Fruit fly (Drosophila melanogaster) whole organism, embryonic: Measurements from ENCODE around the gene tj.

Experiments used
- Antp ChIP-seq: fragments of 200-800 bp; sonication (Bioruptor generic); optimal IDR thresholded peaks from 3 replicates; lab custom pipeline; 2016; ENCODE audit warnings: missing biosample characterization, missing genetic modification characterization
- BtbVII ChIP-seq: fragments of 200-800 bp; sonication (Bioruptor generic); optimal IDR thresholded peaks from 3 replicates; lab custom pipeline; 2017; ENCODE audit warnings: missing biosample characterization, mild to moderate bottlenecking, missing genetic modification characterization
- CG11696 ChIP-seq: fragments of 200-800 bp; sonication (Bioruptor generic); IDR thresholded peaks from 2 replicates; pipeline ENCODE4 v1.3.6; 2022; ENCODE audit warnings: missing biosample characterization, missing genetic modification characterization
- CG12155 ChIP-seq: fragments of 200-800 bp; sonication (Bioruptor generic); optimal IDR thresholded peaks from 3 replicates; lab custom pipeline; 2016; ENCODE audit warnings: missing biosample characterization, missing genetic modification characterization
- CG15269 ChIP-seq: fragments of 200-800 bp; sonication (Bioruptor generic); optimal IDR thresholded peaks from 2 replicates; lab custom pipeline; 2018; ENCODE audit warnings: missing biosample characterization, mild to moderate bottlenecking, missing genetic modification characterization, moderate library complexity
- CG15479 ChIP-seq: fragments of 200-800 bp; sonication (Bioruptor generic); optimal IDR thresholded peaks from 3 replicates; lab custom pipeline; 2019; ENCODE audit warnings: missing biosample characterization, mild to moderate bottlenecking, missing genetic modification characterization, moderate library complexity
- CG15601 ChIP-seq: fragments of 200-800 bp; sonication (Bioruptor generic); optimal IDR thresholded peaks from 3 replicates; lab custom pipeline; 2019; ENCODE audit warnings: missing biosample characterization, mild to moderate bottlenecking, missing genetic modification characterization, moderate library complexity
- CG1647 ChIP-seq: fragments of 200-800 bp; sonication (Bioruptor generic); optimal IDR thresholded peaks from 3 replicates; lab custom pipeline; 2016; ENCODE audit warnings: missing biosample characterization, missing genetic modification characterization
- CG17912 ChIP-seq: fragments of 200-800 bp; sonication (Bioruptor generic); optimal IDR thresholded peaks from 2 replicates; lab custom pipeline; 2018; ENCODE audit warnings: missing biosample characterization, mild to moderate bottlenecking, missing genetic modification characterization
- CG1832 ChIP-seq: fragments of 200-800 bp; sonication (Bioruptor generic); optimal IDR thresholded peaks from 2 replicates; lab custom pipeline; 2017; ENCODE audit warnings: missing biosample characterization, mild to moderate bottlenecking, missing genetic modification characterization, inconsistent platforms
- CG18476 ChIP-seq: fragments of 200-800 bp; sonication (Bioruptor generic); optimal IDR thresholded peaks from 2 replicates; lab custom pipeline; 2016; ENCODE audit warnings: missing biosample characterization, mild to moderate bottlenecking, missing genetic modification characterization
- CG30403 ChIP-seq: fragments of 200-800 bp; sonication (Bioruptor generic); optimal IDR thresholded peaks from 3 replicates; lab custom pipeline; 2016; ENCODE audit warnings: missing biosample characterization, missing genetic modification characterization
- CG3281 ChIP-seq: fragments of 200-800 bp; sonication (Bioruptor generic); optimal IDR thresholded peaks from 3 replicates; lab custom pipeline; 2017; ENCODE audit warnings: missing biosample characterization, mild to moderate bottlenecking, missing genetic modification characterization
- CG34224 ChIP-seq: fragments of 200-800 bp; sonication (Bioruptor generic); IDR thresholded peaks from 3 replicates; pipeline ENCODE4 v1.3.6; 2022; ENCODE audit warnings: missing biosample characterization, missing genetic modification characterization; ENCODE audit not compliant: partially characterized antibody
- CG34376 ChIP-seq: fragments of 200-800 bp; sonication (Bioruptor generic); optimal IDR thresholded peaks from 2 replicates; lab custom pipeline; 2018; ENCODE audit warnings: missing biosample characterization, mild to moderate bottlenecking, missing genetic modification characterization
- CG3995 ChIP-seq: fragments of 200-800 bp; sonication (Bioruptor generic); optimal IDR thresholded peaks from 3 replicates; lab custom pipeline; 2016; ENCODE audit warnings: missing biosample characterization, missing genetic modification characterization
- CG4707 ChIP-seq: fragments of 200-800 bp; sonication (Bioruptor generic); optimal IDR thresholded peaks from 2 replicates; lab custom pipeline; 2018; ENCODE audit warnings: missing biosample characterization, mild to moderate bottlenecking, missing genetic modification characterization, moderate library complexity
- CG4854 ChIP-seq: fragments of 200-800 bp; sonication (Bioruptor generic); optimal IDR thresholded peaks from 2 replicates; lab custom pipeline; 2016; ENCODE audit warnings: missing biosample characterization, missing genetic modification characterization, inconsistent platforms
- CG8478 ChIP-seq: fragments of >200 bp; optimal IDR thresholded peaks from 2 replicates; lab custom pipeline; 2018
- CG8765 ChIP-seq: fragments of 200-800 bp; sonication (Bioruptor generic); IDR thresholded peaks from 2 replicates; pipeline ENCODE4 v1.3.6; 2022; ENCODE audit warnings: missing biosample characterization, missing genetic modification characterization
- CG9437 ChIP-seq: fragments of 200-800 bp; sonication (Bioruptor generic); optimal IDR thresholded peaks from 2 replicates; lab custom pipeline; 2018; ENCODE audit warnings: missing biosample characterization, mild to moderate bottlenecking, missing genetic modification characterization
- CrebB ChIP-seq: fragments of 200-800 bp; sonication (Bioruptor generic); optimal IDR thresholded peaks from 3 replicates; lab custom pipeline; 2018; ENCODE audit warnings: missing biosample characterization, mild to moderate bottlenecking, missing genetic modification characterization
- Dll ChIP-seq: fragments of 200-800 bp; sonication (Bioruptor generic); IDR thresholded peaks from 4 replicates; pipeline ENCODE4 v1.3.6; 2022; ENCODE audit warnings: missing biosample characterization, missing genetic modification characterization; ENCODE audit not compliant: partially characterized antibody
- Gsc ChIP-seq: fragments of 200-800 bp; sonication (Bioruptor generic); IDR thresholded peaks from 2 replicates; pipeline ENCODE4 v1.3.6; 2022; ENCODE audit warnings: missing biosample characterization, missing genetic modification characterization
- HLH4C ChIP-seq: fragments of 200-800 bp; sonication (Bioruptor generic); IDR thresholded peaks from 3 replicates; pipeline ENCODE4 v1.3.6; 2022; ENCODE audit warnings: missing biosample characterization, missing genetic modification characterization; ENCODE audit not compliant: partially characterized antibody
- HmgD ChIP-seq: fragments of 200-800 bp; sonication (Bioruptor generic); optimal IDR thresholded peaks from 3 replicates; lab custom pipeline; 2016; ENCODE audit warnings: missing biosample characterization, missing genetic modification characterization
- Lhr ChIP-seq: fragments of 200-800 bp; sonication (Bioruptor generic); optimal IDR thresholded peaks from 3 replicates; lab custom pipeline; 2017; ENCODE audit warnings: mild to moderate bottlenecking, missing biosample characterization, missing genetic modification reagents, missing genetic modification characterization
- Mes4 ChIP-seq: fragments of 200-800 bp; sonication (Bioruptor generic); optimal IDR thresholded peaks from 2 replicates; lab custom pipeline; 2016; ENCODE audit warnings: missing biosample characterization, missing genetic modification characterization
- Neu2 ChIP-seq: fragments of 200-800 bp; sonication (Bioruptor generic); optimal IDR thresholded peaks from 3 replicates; lab custom pipeline; 2016; ENCODE audit warnings: missing biosample characterization, missing genetic modification characterization, borderline replicate concordance
- Pdp1 ChIP-seq, 2 experiments: fragments of 200-800 bp; sonication (Bioruptor generic); optimal IDR thresholded peaks; 3 replicates each; lab custom pipeline; 2016; ENCODE audit warnings: missing biosample characterization in 2 of 2, missing genetic modification characterization in 2 of 2, mild to moderate bottlenecking in 1 of 2, moderate library complexity in 1 of 2
- Ptx1 ChIP-seq: fragments of 200-800 bp; sonication (Bioruptor generic); IDR thresholded peaks from 2 replicates; pipeline ENCODE4 v1.3.6; 2022; ENCODE audit warnings: missing biosample characterization, missing genetic modification characterization
- Xrp1 ChIP-seq: fragments of 200-800 bp; sonication (Bioruptor generic); IDR thresholded peaks from 2 replicates; pipeline ENCODE4 v1.3.6; 2022; ENCODE audit warnings: missing biosample characterization, missing genetic modification characterization
- chn ChIP-seq: fragments of 200-800 bp; sonication (Bioruptor generic); optimal IDR thresholded peaks from 2 replicates; lab custom pipeline; 2016; ENCODE audit warnings: missing biosample characterization, missing genetic modification characterization
- dmrt99B ChIP-seq: fragments of 200-800 bp; sonication (Bioruptor generic); optimal IDR thresholded peaks from 2 replicates; lab custom pipeline; 2018; ENCODE audit warnings: missing biosample characterization, mild to moderate bottlenecking, missing genetic modification characterization, moderate library complexity
- dysf ChIP-seq: fragments of 200-800 bp; sonication (Bioruptor generic); IDR thresholded peaks from 3 replicates; pipeline ENCODE4 v1.3.6; 2022; ENCODE audit warnings: missing biosample characterization, missing genetic modification characterization
- gcm ChIP-seq: fragments of 200-800 bp; sonication (Bioruptor generic); optimal IDR thresholded peaks from 2 replicates; lab custom pipeline; 2019; ENCODE audit warnings: missing biosample characterization, mild to moderate bottlenecking, missing genetic modification characterization, moderate library complexity
- ham ChIP-seq: fragments of 200-800 bp; sonication (Bioruptor generic); IDR thresholded peaks from 2 replicates; pipeline ENCODE4 v1.3.6; 2022; ENCODE audit warnings: missing biosample characterization, missing genetic modification characterization
- hbn ChIP-seq: fragments of 200-800 bp; sonication (Bioruptor generic); IDR thresholded peaks from 2 replicates; pipeline ENCODE4 v1.3.6; 2022; ENCODE audit warnings: missing biosample characterization, missing genetic modification characterization; ENCODE audit not compliant: partially characterized antibody
- her ChIP-seq: fragments of 200-800 bp; sonication (Bioruptor generic); optimal IDR thresholded peaks from 2 replicates; lab custom pipeline; 2016; ENCODE audit warnings: missing biosample characterization, missing genetic modification characterization
- kay ChIP-seq: fragments of 200-800 bp; sonication (Bioruptor generic); optimal IDR thresholded peaks from 2 replicates; lab custom pipeline; 2016; ENCODE audit warnings: missing biosample characterization, missing genetic modification characterization
- lbe ChIP-seq: fragments of 200-800 bp; sonication (Bioruptor generic); optimal IDR thresholded peaks from 2 replicates; lab custom pipeline; 2016; ENCODE audit warnings: missing biosample characterization, mild to moderate bottlenecking, missing genetic modification characterization
- lola ChIP-seq, 3 experiments: fragments of >200 bp in 2 of 3; fragments of 200-800 bp in 1 of 3; sonication (Bioruptor generic) in 1 of 3; optimal IDR thresholded peaks; 2 replicates each; lab custom pipeline; 2017 to 2019; ENCODE audit warnings: missing biosample characterization in 3 of 3, missing genetic modification characterization in 3 of 3, mild to moderate bottlenecking in 1 of 3, moderate library complexity in 1 of 3
- lov ChIP-seq, 2 experiments: fragments of 200-800 bp in 1 of 2; fragments of >200 bp in 1 of 2; sonication (Bioruptor generic) in 1 of 2; IDR thresholded peaks in 1 of 2; optimal IDR thresholded peaks in 1 of 2; 2 replicates in 1 of 2; 3 replicates in 1 of 2; pipeline versions ENCODE4 v1.3.6 to Lab custom; 2017 to 2022; ENCODE audit warnings: missing biosample characterization in 1 of 2, missing genetic modification characterization in 1 of 2
- mam ChIP-seq: fragments of 200-800 bp; sonication (Bioruptor generic); optimal IDR thresholded peaks from 3 replicates; lab custom pipeline; 2016; ENCODE audit warnings: missing biosample characterization, missing genetic modification characterization
- peb ChIP-seq: fragments of 200-800 bp; sonication (Bioruptor generic); IDR thresholded peaks from 2 replicates; pipeline ENCODE4 v1.3.6; 2022; ENCODE audit warnings: missing biosample characterization, missing genetic modification characterization
- rib ChIP-seq: fragments of 200-800 bp; sonication (Bioruptor generic); IDR thresholded peaks from 2 replicates; pipeline ENCODE4 v1.3.6; 2022; ENCODE audit warnings: missing biosample characterization, missing genetic modification characterization
- sim ChIP-seq: fragments of 200-800 bp; sonication (Bioruptor generic); IDR thresholded peaks from 2 replicates; pipeline ENCODE4 v1.3.6; 2022; ENCODE audit warnings: missing biosample characterization, missing genetic modification characterization
- ssp ChIP-seq: fragments of 200-800 bp; sonication (Bioruptor generic); IDR thresholded peaks from 2 replicates; pipeline ENCODE4 v1.3.6; 2022; ENCODE audit warnings: missing biosample characterization, missing genetic modification characterization
- tio ChIP-seq: fragments of 200-800 bp; sonication (Bioruptor generic); optimal IDR thresholded peaks from 2 replicates; lab custom pipeline; 2017; ENCODE audit warnings: missing biosample characterization, missing genetic modification characterization, inconsistent platforms
- unpg ChIP-seq: fragments of 200-800 bp; sonication (Bioruptor generic); optimal IDR thresholded peaks from 3 replicates; lab custom pipeline; 2018; ENCODE audit warnings: missing biosample characterization, mild to moderate bottlenecking, missing genetic modification characterization, moderate library complexity

tj gene

dm6 chr2L:19444734-19445140, 19.3 kb upstream of the tj start, which contains the start of gene Hs2st (continued):
- TF ChIP-seq peb (GFP tag; lab: Robert Waterston, UW) (peak; percentile 86), CG34376 (GFP tag; lab: Kevin White, UChicago) (peak; percentile 86), Gsc (GFP tag; lab: Robert Waterston, UW) (peak; percentile 87), CG3995 (GFP tag; lab: Kevin White, UChicago) (peak; percentile 87), Xrp1 (GFP tag; lab: Robert Waterston, UW) (peak; percentile 94), CG1647 (peak; percentile 92), Ptx1 (GFP tag; lab: Robert Waterston, UW) (peak; percentile 97), CG8478 (lab: Kevin White, UChicago) (no peak), Dll (peak; percentile 47; the same call in 2 of the 4 replicates), CG8765 (GFP tag; lab: Robert Waterston, UW) (peak; percentile 91), Antp (GFP tag; lab: Kevin White, UChicago) (peak; percentile 96), lov (optimal IDR thresholded peaks at IDR 0.05; lab: Kevin White, UChicago) (no peak), lov (GFP tag; IDR thresholded peaks at IDR 0.05; lab: Robert Waterston, UW) (peak; percentile 77), lbe (peak; percentile 85), CG17912 (GFP tag; lab: Kevin White, UChicago) (peak; percentile 57), ham (GFP tag; lab: Robert Waterston, UW) (peak; percentile 81), Pdp1 (GFP tag; optimal IDR thresholded peaks at IDR 0.05; lab: Kevin White, UChicago) (peak; percentile 93 to 97), CG15479 (GFP tag; lab: Kevin White, UChicago) (peak; percentile 93), CG3281 (GFP tag; lab: Kevin White, UChicago) (peak; percentile 90), CG15601 (tag; lab: Kevin White, UChicago) (peak; percentile 88), HmgD (GFP tag; lab: Kevin White, UChicago) (peak; percentile 96), Neu2 (peak; percentile 72), mam (peak; percentile 98), gcm (GFP tag; lab: Kevin White, UChicago) (no peak), dmrt99B (tag; lab: Kevin White, UChicago) (peak; percentile 86), CG4854 (GFP tag; lab: Kevin White, UChicago) (peak; percentile 88), CG9437 (GFP tag; lab: Kevin White, UChicago) (peak; percentile 69), HLH4C (GFP tag; lab: Robert Waterston, UW) (no peak), Mes4 (GFP tag; lab: Kevin White, UChicago) (peak; percentile 83), tio (GFP tag; lab: Kevin White, UChicago) (peak; percentile 87), CG15269 (tag; lab: Kevin White, UChicago) (peak; percentile 88), CG18476 (peak; percentile 93), kay (GFP tag; lab: Kevin White, UChicago) (peak; percentile 91), unpg (GFP tag; lab: Kevin White, UChicago) (peak; percentile 89), hbn (no peak), CG4707 (peak; percentile 24), Lhr (GFP tag; lab: Kevin White, UChicago) (peak; percentile 92), rib (GFP tag; lab: Robert Waterston, UW) (peak; percentile 91; the same call in 1 of the 2 replicates), CG30403 (GFP tag; lab: Kevin White, UChicago) (peak; percentile 97), CG11696 (GFP tag; lab: Robert Waterston, UW) (peak; percentile 55), sim (GFP tag; lab: Robert Waterston, UW) (peak; percentile 64; the same call in 1 of the 2 replicates), lola (GFP tag; optimal IDR thresholded peaks at IDR 0.05; lab: Kevin White, UChicago) (peak in 1 of 3 experiments; percentile 88), CG1832 (GFP tag; lab: Kevin White, UChicago) (no peak), her (peak; percentile 86), dysf (peak; percentile 94), CG34224 (GFP tag; lab: Robert Waterston, UW) (no peak), ssp (peak; percentile 90), CrebB (tag; lab: Kevin White, UChicago) (peak; percentile 80), CG12155 (GFP tag; lab: Kevin White, UChicago) (peak; percentile 95), chn (GFP tag; lab: Kevin White, UChicago) (peak; percentile 95), BtbVII (GFP tag; lab: Kevin White, UChicago) (peak; percentile 79)
